Fruit fly (Drosophila melanogaster): Measurements from ENCODE around the gene Drak.

The Drak gene

dm6 chrX:11466757-11467156 is 26.2 kb upstream of the Drak start (continued):
- TF ChIP-seq Aef1 (GFP tag; IDR thresholded peaks at IDR 0.05) (peak; percentile 11; the same call in 1 of the 3 replicates), B-H1 (GFP tag; IDR thresholded peaks at IDR 0.05) (peak; percentile 13; the same call in 1 of the 3 replicates), CG14441 (GFP tag; IDR thresholded peaks at IDR 0.05) (0 out of 2 replicates have a peak, but pooled peaks have one; percentile 28), Camta (GFP tag; optimal IDR thresholded peaks at IDR 0.05) (no peak), CG2120 (GFP tag; optimal IDR thresholded peaks at IDR 0.05) (peak; percentile 29), ind (GFP tag; optimal IDR thresholded peaks at IDR 0.05) (peak; percentile 4), CG10959 (GFP tag; IDR thresholded peaks at IDR 0.05) (no peak), trem (tag; optimal IDR thresholded peaks at IDR 0.05) (no peak), CG12744 (GFP tag; optimal IDR thresholded peaks at IDR 0.05) (no peak), CG32532 (GFP tag; IDR thresholded peaks at IDR 0.05) (0 out of 2 replicates have a peak, but pooled peaks have one; percentile 44), sob (GFP tag; IDR thresholded peaks at IDR 0.05) (no peak), Hmr (GFP tag; optimal IDR thresholded peaks at IDR 0.05) (peak; percentile 2), eve (GFP tag; optimal IDR thresholded peaks at IDR 0.05) (no peak), Med (GFP tag) (peak; percentile 81), Kr (GFP tag; optimal IDR thresholded peaks at IDR 0.05) (no peak), CG13894 (tag; optimal IDR thresholded peaks at IDR 0.05) (no peak), tio (GFP tag; optimal IDR thresholded peaks at IDR 0.05) (no peak), cato (GFP tag; optimal IDR thresholded peaks at IDR 0.05; ENCODE audit: borderline replicate concordance) (no peak), Tbp (GFP tag; optimal IDR thresholded peaks at IDR 0.05) (no peak), esg (GFP tag; conservative IDR thresholded peaks at IDR 0.05) (0 out of 2 replicates have a peak, but pooled peaks have one; percentile 22), CG1529 (GFP tag; optimal IDR thresholded peaks at IDR 0.05) (no peak), wek (GFP tag; optimal IDR thresholded peaks at IDR 0.05) (no peak), H2.0 (GFP tag; IDR thresholded peaks at IDR 0.05) (no peak), vvl (GFP tag; IDR thresholded peaks at IDR 0.05) (peak; percentile 31; the same call in 1 of the 2 replicates), ems (GFP tag; optimal IDR thresholded peaks at IDR 0.05) (no peak), CG1792 (GFP tag; optimal IDR thresholded peaks at IDR 0.05) (no peak)

DNA sequence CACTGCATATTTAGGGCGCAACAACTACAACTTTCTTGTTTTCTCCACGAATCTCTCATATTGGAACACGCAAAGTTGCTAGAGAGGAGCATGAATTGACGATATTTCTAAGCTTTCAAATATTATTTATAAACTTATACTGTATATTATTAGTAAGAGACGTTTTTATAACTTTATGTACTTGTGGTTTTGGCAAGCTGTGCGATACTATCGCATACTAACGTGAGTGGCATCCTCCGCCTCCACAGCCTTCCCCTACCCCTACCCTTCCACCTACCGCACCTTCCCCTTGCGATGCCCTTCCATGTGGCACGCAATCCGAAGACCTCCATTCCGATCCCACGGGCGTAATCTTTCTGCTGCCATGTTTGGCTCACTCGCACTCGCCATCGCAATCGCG is 24.6 kb upstream of the Drak start:
- TF ChIP-seq E2f2 (GFP tag; IDR thresholded peaks at IDR 0.05) (peak; percentile 23; the same call in 1 of the 2 replicates), CG4730 (GFP tag; IDR thresholded peaks at IDR 0.05) (no peak), CG4820 (GFP tag; optimal IDR thresholded peaks at IDR 0.05) (no peak), sob (GFP tag; IDR thresholded peaks at IDR 0.05) (peak; percentile 7; the same call in 1 of the 2 replicates), Camta (GFP tag; optimal IDR thresholded peaks at IDR 0.05) (no peak), Fer1 (GFP tag; optimal IDR thresholded peaks at IDR 0.05) (no peak), otp (GFP tag; IDR thresholded peaks at IDR 0.05) (0 out of 3 replicates have a peak, but pooled peaks have one; percentile 24), CG11695 (GFP tag; IDR thresholded peaks at IDR 0.05) (no peak), vnd (GFP tag; IDR thresholded peaks at IDR 0.05; ENCODE audit: partially characterized antibody) (no peak), dati (GFP tag; IDR thresholded peaks at IDR 0.05) (no peak), slp2 (GFP tag; optimal IDR thresholded peaks at IDR 0.05) (no peak), ranshi (GFP tag; IDR thresholded peaks at IDR 0.05) (peak; percentile 54; the same call in 1 of the 2 replicates), CG11504 (tag; optimal IDR thresholded peaks at IDR 0.05) (peak; percentile 33), D19A (tag; optimal IDR thresholded peaks at IDR 0.05) (no peak), vvl (GFP tag; IDR thresholded peaks at IDR 0.05) (peak; percentile 69), danr (GFP tag; IDR thresholded peaks at IDR 0.05) (no peak), klu (GFP tag; IDR thresholded peaks at IDR 0.05) (no peak), CG32772 (GFP tag; IDR thresholded peaks at IDR 0.05) (peak; percentile 55), amos (GFP tag; IDR thresholded peaks at IDR 0.05; ENCODE audit: partially characterized antibody) (peak; percentile 9; the same call in 1 of the 2 replicates), zf30C (GFP tag; optimal IDR thresholded peaks at IDR 0.05) (no peak), PHDP (tag; optimal IDR thresholded peaks at IDR 0.05) (no peak), CG17361 (GFP tag; IDR thresholded peaks at IDR 0.05) (0 out of 3 replicates have a peak, but pooled peaks have one; percentile 16), wdn (GFP tag; IDR thresholded peaks at IDR 0.05) (no peak), CG7556 (GFP tag; optimal IDR thresholded peaks at IDR 0.05) (no peak), maf-S (GFP tag; optimal IDR thresholded peaks at IDR 0.05) (no peak), Lpt (GFP tag; optimal IDR thresholded peaks at IDR 0.05) (no peak), Dll (GFP tag; IDR thresholded peaks at IDR 0.05; ENCODE audit: partially characterized antibody) (peak; percentile 55; the same call in 2 of the 4 replicates), eve (GFP tag; optimal IDR thresholded peaks at IDR 0.05) (no peak), zfh1 (GFP tag; IDR thresholded peaks at IDR 0.05) (no peak), Adf1 (GFP tag; IDR thresholded peaks at IDR 0.05) (no peak)

Data from whole organism, embryonic.